Worm (Caenorhabditis elegans) whole organism, late embryonic: Measurements from ENCODE around the gene bcat-1.

Source experiments
- C38D4.7 ChIP-seq: fragments of 200-800 bp; sonication (Bioruptor generic); optimal IDR thresholded peaks from 2 replicates; lab custom pipeline; 2018; ENCODE audit warnings: mild to moderate bottlenecking, missing genetic modification characterization, moderate library complexity, missing compliant biosample characterization
- ama-1 ChIP-seq: fragments of 150-350 bp; optimal IDR thresholded peaks from 2 replicates; lab custom pipeline; 2014
- ceh-31 ChIP-seq: sonication (generic microtip); optimal IDR thresholded peaks from 2 replicates; lab custom pipeline; 2016; ENCODE audit warnings: missing genetic modification characterization, missing compliant biosample characterization
- dmd-4 ChIP-seq: sonication (generic microtip); optimal IDR thresholded peaks from 2 replicates; lab custom pipeline; 2016; ENCODE audit warnings: borderline replicate concordance, missing genetic modification characterization, missing compliant biosample characterization
- dve-1 ChIP-seq: sonication (generic microtip); optimal IDR thresholded peaks from 2 replicates; lab custom pipeline; 2017; ENCODE audit warnings: antibody characterized with exemption, mild to moderate bottlenecking, missing genetic modification characterization, missing compliant biosample characterization
- elt-2 ChIP-seq: sonication (generic microtip); optimal IDR thresholded peaks from 2 replicates; lab custom pipeline; 2016; ENCODE audit warnings: missing genetic modification reagents, missing genetic modification characterization, missing compliant biosample characterization
- eyg-1 ChIP-seq: sonication (generic microtip); optimal IDR thresholded peaks from 2 replicates; lab custom pipeline; 2016; ENCODE audit warnings: missing genotype, missing genetic modification characterization, missing compliant biosample characterization
- fkh-10 ChIP-seq: fragments of 150-350 bp; optimal IDR thresholded peaks from 2 replicates; lab custom pipeline; 2014; ENCODE audit warnings: missing biosample characterization, missing genetic modification reagents, missing genetic modification characterization
- lim-6 ChIP-seq: sonication (generic microtip); optimal IDR thresholded peaks from 2 replicates; lab custom pipeline; 2016; ENCODE audit warnings: missing genetic modification characterization, missing compliant biosample characterization
- lin-11 ChIP-seq: fragments of 200-800 bp; sonication (Bioruptor generic); optimal IDR thresholded peaks from 2 replicates; lab custom pipeline; 2018; ENCODE audit warnings: mild to moderate bottlenecking, missing genetic modification characterization, missing compliant biosample characterization
- nfya-1 ChIP-seq: sonication (generic microtip); optimal IDR thresholded peaks from 2 replicates; lab custom pipeline; 2017; ENCODE audit warnings: missing genetic modification characterization, mild to moderate bottlenecking, missing compliant biosample characterization, antibody characterized with exemption, moderate library complexity
- pha-4 ChIP-seq: fragments of 150-350 bp; optimal IDR thresholded peaks from 2 replicates; lab custom pipeline; 2018; ENCODE audit warnings: missing biosample characterization, missing genetic modification reagents, missing genetic modification characterization
- sox-4 ChIP-seq: sonication (generic microtip); optimal IDR thresholded peaks from 2 replicates; lab custom pipeline; 2017; ENCODE audit warnings: mild to moderate bottlenecking, missing genetic modification characterization, inconsistent platforms, missing compliant biosample characterization
- tbx-2 ChIP-seq: sonication (generic microtip); optimal IDR thresholded peaks from 2 replicates; lab custom pipeline; 2016; ENCODE audit warnings: missing genetic modification characterization, missing compliant biosample characterization

- TF ChIP-seq eyg-1 (no peak), ama-1 (no peak), nfya-1 (tag; lab: Kevin White, UChicago) (no peak), dve-1 (tag; lab: Kevin White, UChicago) (no peak), lim-6 (no peak), ceh-31 (tag; lab: Kevin White, UChicago) (no peak), tbx-2 (tag; lab: Kevin White, UChicago) (no peak), pha-4 (tag; lab: Kevin White, UChicago) (no peak), lin-11 (tag; lab: Kevin White, UChicago) (no peak), sox-4 (tag; lab: Kevin White, UChicago) (no peak), C38D4.7 (no peak), elt-2 (tag; lab: Kevin White, UChicago) (no peak), dmd-4 (tag; lab: Kevin White, UChicago) (no peak), fkh-10 (no peak)
Measured at ce11 chrX:12846043-12846442, 31.2 kb upstream of the bcat-1 start, which contains the start of gene C52G5.3.
